Worm (Caenorhabditis elegans) whole organism, young adult: ENCODE measurements around the gene C31H1.1.

ENCODE experiments used
- B0336.3 ChIP-seq: fragments of 200-800 bp; sonication (Bioruptor generic); IDR thresholded peaks from 2 replicates; pipeline ENCODE4 v1.3.6; 2022; ENCODE audit warnings: missing genetic modification characterization, missing compliant biosample characterization
- F22D6.2 ChIP-seq: sonication (generic microtip); optimal IDR thresholded peaks from 2 replicates; lab custom pipeline; 2016; ENCODE audit warnings: mild to moderate bottlenecking, missing genetic modification characterization, missing compliant biosample characterization
- F37B4.10 ChIP-seq: fragments of 200-800 bp; sonication (Bioruptor generic); IDR thresholded peaks from 2 replicates; pipeline ENCODE4 v1.3.6; 2022; ENCODE audit warnings: missing genetic modification characterization, missing compliant biosample characterization
- K12H6.12 ChIP-seq: fragments of 200-800 bp; sonication (Bioruptor generic); optimal IDR thresholded peaks from 2 replicates; lab custom pipeline; 2018; ENCODE audit warnings: mild to moderate bottlenecking, missing genetic modification characterization, missing compliant biosample characterization
- Y53G8AR.9 ChIP-seq: fragments of 200-800 bp; sonication (Bioruptor generic); conservative IDR thresholded peaks from 2 replicates; pipeline ENCODE4 v1.3.6; 2022; ENCODE audit warnings: missing genetic modification reagents, missing genetic modification characterization, missing compliant biosample characterization
- ZK185.1 ChIP-seq: sonication (generic microtip); optimal IDR thresholded peaks from 2 replicates; lab custom pipeline; 2016; ENCODE audit warnings: mild to moderate bottlenecking, missing genetic modification characterization, missing compliant biosample characterization; ENCODE audit not compliant: poor library complexity, severe bottlenecking
- akir-1 ChIP-seq: fragments of 200-800 bp; sonication (Bioruptor generic); optimal IDR thresholded peaks from 2 replicates; lab custom pipeline; 2018; ENCODE audit warnings: mild to moderate bottlenecking, missing genetic modification characterization, moderate library complexity, missing compliant biosample characterization
- aptf-3 ChIP-seq: fragments of 200-800 bp; sonication (Bioruptor generic); IDR thresholded peaks from 2 replicates; pipeline ENCODE4 v1.3.6; 2022; ENCODE audit warnings: missing genetic modification characterization, missing compliant biosample characterization
- atf-7 ChIP-seq: sonication (generic microtip); optimal IDR thresholded peaks from 2 replicates; lab custom pipeline; 2017; ENCODE audit warnings: mild to moderate bottlenecking, missing genetic modification characterization, missing compliant biosample characterization
- attf-5 ChIP-seq: fragments of 200-800 bp; sonication (Bioruptor generic); optimal IDR thresholded peaks from 2 replicates; lab custom pipeline; 2018; ENCODE audit warnings: mild to moderate bottlenecking, missing genetic modification characterization, missing compliant biosample characterization
- ccch-3 ChIP-seq: fragments of 200-800 bp; sonication (Bioruptor generic); optimal IDR thresholded peaks from 2 replicates; lab custom pipeline; 2018; ENCODE audit warnings: mild to moderate bottlenecking, missing genetic modification characterization, missing compliant biosample characterization
- cebp-1 ChIP-seq, 2 experiments: fragments of 200-800 bp in 1 of 2; sonication (Bioruptor generic) in 1 of 2; sonication (generic microtip) in 1 of 2; IDR thresholded peaks in 1 of 2; optimal IDR thresholded peaks in 1 of 2; 2 replicates each; pipeline versions ENCODE4 v1.3.6 to Lab custom; 2017 to 2022; ENCODE audit warnings: missing compliant biosample characterization in 2 of 2, missing genetic modification characterization in 2 of 2, mild to moderate bottlenecking in 1 of 2, missing genetic modification reagents in 1 of 2, moderate library complexity in 1 of 2
- ceh-100 ChIP-seq: fragments of 200-800 bp; sonication (Bioruptor generic); IDR thresholded peaks from 2 replicates; pipeline ENCODE4 v1.3.6; 2022; ENCODE audit warnings: missing genetic modification reagents, missing genetic modification characterization, missing compliant biosample characterization
- ceh-27 ChIP-seq: fragments of 200-800 bp; sonication (Bioruptor generic); optimal IDR thresholded peaks from 2 replicates; lab custom pipeline; 2018; ENCODE audit warnings: mild to moderate bottlenecking, missing genetic modification characterization, moderate library complexity, missing compliant biosample characterization
- ceh-58 ChIP-seq: fragments of 200-800 bp; sonication (Bioruptor generic); IDR thresholded peaks from 2 replicates; pipeline ENCODE4 v1.3.6; 2022; ENCODE audit warnings: missing genetic modification characterization, missing compliant biosample characterization
- ceh-91 ChIP-seq: fragments of 200-800 bp; sonication (Bioruptor generic); IDR thresholded peaks from 2 replicates; pipeline ENCODE4 v1.3.6; 2022; ENCODE audit warnings: missing genetic modification reagents, missing genetic modification characterization, missing compliant biosample characterization
- chd-7 ChIP-seq: sonication (generic microtip); optimal IDR thresholded peaks from 2 replicates; lab custom pipeline; 2016; ENCODE audit warnings: mild to moderate bottlenecking, missing genetic modification characterization, moderate library complexity, missing compliant biosample characterization
- dox-1 ChIP-seq: fragments of 200-800 bp; sonication (Bioruptor generic); IDR thresholded peaks from 2 replicates; pipeline ENCODE4 v1.3.6; 2022; ENCODE audit warnings: missing genetic modification reagents, missing genetic modification characterization, missing compliant biosample characterization
- dpl-1 ChIP-seq: fragments of 150-350 bp; optimal IDR thresholded peaks from 2 replicates; lab custom pipeline; 2014; ENCODE audit warnings: missing biosample characterization, missing genetic modification reagents, missing genetic modification characterization
- efl-1 ChIP-seq: fragments of 150-350 bp; optimal IDR thresholded peaks from 2 replicates; lab custom pipeline; 2014; ENCODE audit warnings: missing biosample characterization, missing genetic modification reagents, missing genetic modification characterization
- egl-44 ChIP-seq: fragments of 200-800 bp; sonication (Bioruptor generic); IDR thresholded peaks from 2 replicates; pipeline ENCODE4 v1.3.6; 2022; ENCODE audit warnings: missing genetic modification reagents, missing genetic modification characterization, missing compliant biosample characterization
- fkh-3 ChIP-seq: sonication (generic microtip); optimal IDR thresholded peaks from 2 replicates; lab custom pipeline; 2016; ENCODE audit warnings: mild to moderate bottlenecking, missing genetic modification characterization, missing compliant biosample characterization
- gei-17 ChIP-seq: fragments of 200-800 bp; sonication (Bioruptor generic); optimal IDR thresholded peaks from 2 replicates; lab custom pipeline; 2018; ENCODE audit warnings: mild to moderate bottlenecking, missing genetic modification characterization, missing compliant biosample characterization
- hmg-1.2 ChIP-seq: fragments of 200-800 bp; sonication (Bioruptor generic); IDR thresholded peaks from 2 replicates; pipeline ENCODE4 v1.3.6; 2022; ENCODE audit warnings: missing genetic modification reagents, missing genetic modification characterization, missing compliant biosample characterization
- let-607 ChIP-seq, 2 experiments: fragments of 200-800 bp in 1 of 2; sonication (Bioruptor generic) in 1 of 2; sonication (generic microtip) in 1 of 2; optimal IDR thresholded peaks; 2 replicates each; lab custom pipeline; 2016 to 2018; ENCODE audit warnings: mild to moderate bottlenecking in 2 of 2, missing compliant biosample characterization in 2 of 2, missing genetic modification characterization in 2 of 2, moderate library complexity in 2 of 2, missing genotype in 1 of 2
- lin-35 ChIP-seq, 3 experiments: fragments of 150-350 bp in 2 of 3; sonication (generic microtip) in 1 of 3; optimal IDR thresholded peaks; 2 replicates each; lab custom pipeline; 2014 to 2018; ENCODE audit warnings: missing biosample characterization in 3 of 3, missing genetic modification characterization in 3 of 3, missing genetic modification reagents in 3 of 3
- lin-40 ChIP-seq: sonication (generic microtip); optimal IDR thresholded peaks from 2 replicates; lab custom pipeline; 2016; ENCODE audit warnings: missing genetic modification characterization, mild to moderate bottlenecking, missing compliant biosample characterization, missing genotype, missing genetic modification reagents
- madf-8 ChIP-seq: fragments of 200-800 bp; sonication (Bioruptor generic); conservative IDR thresholded peaks from 2 replicates; pipeline ENCODE4 v1.3.6; 2022; ENCODE audit warnings: missing genetic modification reagents, missing genetic modification characterization, missing compliant biosample characterization
- nfyb-1 ChIP-seq: fragments of 200-800 bp; sonication (Bioruptor generic); IDR thresholded peaks from 2 replicates; pipeline ENCODE4 v1.3.6; 2022; ENCODE audit warnings: missing genetic modification reagents, missing genetic modification characterization, missing compliant biosample characterization
- nhr-120 ChIP-seq: fragments of 200-800 bp; sonication (Bioruptor generic); IDR thresholded peaks from 2 replicates; pipeline ENCODE4 v1.3.6; 2022; ENCODE audit warnings: missing genetic modification characterization, missing compliant biosample characterization
- nhr-27 ChIP-seq: fragments of 200-800 bp; sonication (Bioruptor generic); optimal IDR thresholded peaks from 2 replicates; lab custom pipeline; 2018; ENCODE audit warnings: mild to moderate bottlenecking, missing genetic modification characterization, moderate library complexity, missing compliant biosample characterization
- nhr-80 ChIP-seq: sonication (generic microtip); optimal IDR thresholded peaks from 2 replicates; lab custom pipeline; 2016; ENCODE audit warnings: missing genetic modification characterization, missing compliant biosample characterization
- rcor-1 ChIP-seq: fragments of 200-800 bp; sonication (Bioruptor generic); IDR thresholded peaks from 2 replicates; pipeline ENCODE4 v1.3.6; 2022; ENCODE audit warnings: missing genetic modification reagents, missing genetic modification characterization, missing compliant biosample characterization
- rec-8 ChIP-seq, 2 experiments: sonication (generic microtip); optimal IDR thresholded peaks; 2 replicates each; lab custom pipeline; 2016; ENCODE audit warnings: mild to moderate bottlenecking in 2 of 2, missing genetic modification characterization in 2 of 2, missing genetic modification reagents in 2 of 2, missing genotype in 2 of 2, missing biosample characterization in 1 of 2, missing compliant biosample characterization in 1 of 2, moderate library complexity in 1 of 2
- sdz-38 ChIP-seq: sonication (generic microtip); optimal IDR thresholded peaks from 2 replicates; lab custom pipeline; 2016; ENCODE audit warnings: missing genotype, missing genetic modification characterization, missing compliant biosample characterization
- snpc-4 ChIP-seq, 5 experiments: fragments of 150-350 bp in 1 of 5; sonication (generic microtip) in 4 of 5; optimal IDR thresholded peaks; 2 replicates each; lab custom pipeline; 2014 to 2018; ENCODE audit warnings: missing genetic modification characterization in 5 of 5, missing biosample characterization in 3 of 5, antibody characterized with exemption in 2 of 5, mild to moderate bottlenecking in 2 of 5, missing compliant biosample characterization in 2 of 5, missing genotype in 2 of 5, moderate library complexity in 2 of 5, missing genetic modification reagents in 1 of 5
- somi-1 ChIP-seq: fragments of 200-800 bp; sonication (Bioruptor generic); optimal IDR thresholded peaks from 2 replicates; lab custom pipeline; 2018; ENCODE audit warnings: mild to moderate bottlenecking, missing genetic modification characterization, missing compliant biosample characterization
- xnd-1 ChIP-seq: sonication (generic microtip); optimal IDR thresholded peaks from 2 replicates; lab custom pipeline; 2016; ENCODE audit warnings: missing genotype, missing genetic modification reagents, missing genetic modification characterization, missing compliant biosample characterization
- zfh-2 ChIP-seq: fragments of 200-800 bp; sonication (Bioruptor generic); conservative IDR thresholded peaks from 2 replicates; pipeline ENCODE4 v1.3.6; 2022; ENCODE audit warnings: missing genetic modification reagents, missing genetic modification characterization, missing compliant biosample characterization
- ztf-25 ChIP-seq: fragments of 200-800 bp; sonication (Bioruptor generic); IDR thresholded peaks from 2 replicates; pipeline ENCODE4 v1.3.6; 2022; ENCODE audit warnings: missing genetic modification reagents, missing genetic modification characterization, missing compliant biosample characterization
- ztf-26 ChIP-seq: sonication (generic microtip); optimal IDR thresholded peaks from 2 replicates; lab custom pipeline; 2017; ENCODE audit warnings: missing genetic modification characterization, missing compliant biosample characterization

C31H1.1 gene

DNA sequence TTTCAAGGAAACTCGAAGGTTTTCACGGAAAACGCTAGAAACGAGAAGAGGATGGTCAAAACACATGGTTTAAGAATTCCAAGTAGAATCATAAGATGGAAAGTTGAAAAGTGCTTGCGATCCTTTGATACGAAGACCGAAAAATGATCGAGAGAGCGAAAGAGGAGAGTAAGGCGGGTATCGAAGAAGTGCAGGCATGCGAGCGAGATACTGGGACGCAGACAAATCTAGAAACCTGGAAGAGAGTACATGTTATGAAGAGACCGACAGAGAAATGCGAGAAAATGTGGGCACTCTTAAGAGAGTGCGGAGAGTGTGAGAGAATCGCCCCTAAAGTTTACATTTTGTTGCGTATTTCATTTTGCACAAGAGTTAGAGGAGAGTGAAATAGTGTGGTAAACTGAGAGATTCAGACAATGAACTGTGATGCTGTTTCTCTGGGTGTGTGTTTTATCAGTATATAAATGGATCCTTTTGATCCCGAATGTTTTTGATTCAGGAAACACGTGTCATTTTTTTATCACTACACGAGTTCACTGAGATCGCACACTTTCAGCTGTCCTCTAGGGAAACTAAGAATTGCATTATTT, 43.2 kb upstream of the C31H1.1 start:
- TF ChIP-seq nhr-27 (tag; lab: Kevin White, UChicago) (no peak), akir-1 (GFP tag; lab: Kevin White, UChicago) (no peak), egl-44 (GFP tag; lab: Robert Waterston, UW) (no peak), fkh-3 (tag; lab: Kevin White, UChicago) (no peak), chd-7 (peak; percentile 61), lin-40 (tag; lab: Kevin White, UChicago) (peak; percentile 74), zfh-2 (GFP tag; lab: Robert Waterston, UW) (no peak), dpl-1 (no peak), somi-1 (GFP tag; lab: Kevin White, UChicago) (no peak), snpc-4 (GFP tag; optimal IDR thresholded peaks at IDR 0.05; lab: Kevin White, UChicago) (no peak), snpc-4 (tag; optimal IDR thresholded peaks at IDR 0.05; lab: Kevin White, UChicago) (peak in 3 of 4 experiments; percentile 22 to 49 (median 28)), xnd-1 (tag; lab: Kevin White, UChicago) (no peak), ceh-27 (GFP tag; lab: Kevin White, UChicago) (peak; percentile 62), atf-7 (tag; lab: Kevin White, UChicago) (peak; percentile 43), F22D6.2 (tag; lab: Kevin White, UChicago) (peak; percentile 30), madf-8 (GFP tag; lab: Robert Waterston, UW) (no peak), sdz-38 (tag; lab: Kevin White, UChicago) (no peak), lin-35 (GFP tag; optimal IDR thresholded peaks at IDR 0.05; lab: Kevin White, UChicago) (peak in 1 of 3 experiments; percentile 52), efl-1 (GFP tag; lab: Kevin White, UChicago) (no peak), ztf-25 (GFP tag; lab: Robert Waterston, UW) (no peak), ceh-91 (GFP tag; lab: Robert Waterston, UW) (no peak), ztf-26 (tag; lab: Kevin White, UChicago) (peak; percentile 9), rcor-1 (GFP tag; lab: Robert Waterston, UW) (peak; percentile 22; the same call in 1 of the 2 replicates), Y53G8AR.9 (GFP tag; lab: Robert Waterston, UW) (no peak), nhr-120 (no peak), K12H6.12 (tag; lab: Kevin White, UChicago) (peak; percentile 39), nfyb-1 (GFP tag; lab: Robert Waterston, UW) (peak; percentile 32; the same call in 1 of the 2 replicates), attf-5 (GFP tag; lab: Kevin White, UChicago) (peak; percentile 18), dox-1 (GFP tag; lab: Robert Waterston, UW) (peak; percentile 67; the same call in 1 of the 2 replicates), ceh-100 (GFP tag; lab: Robert Waterston, UW) (no peak), cebp-1 (GFP tag; IDR thresholded peaks at IDR 0.05; lab: Robert Waterston, UW) (no peak), cebp-1 (tag; optimal IDR thresholded peaks at IDR 0.05; lab: Kevin White, UChicago) (peak; percentile 65), F37B4.10 (GFP tag; lab: Robert Waterston, UW) (no peak), let-607 (tag; optimal IDR thresholded peaks at IDR 0.05; lab: Kevin White, UChicago) (peak in 1 of 2 experiments; percentile 27), rec-8 (tag; optimal IDR thresholded peaks at IDR 0.05; lab: Kevin White, UChicago) (no peak), B0336.3 (GFP tag; lab: Robert Waterston, UW) (peak; percentile 45; the same call in 1 of the 2 replicates), ccch-3 (GFP tag; lab: Kevin White, UChicago) (no peak), aptf-3 (no peak), gei-17 (GFP tag; lab: Kevin White, UChicago) (no peak), ceh-58 (GFP tag; lab: Robert Waterston, UW) (no peak), nhr-80 (peak; percentile 71), hmg-1.2 (GFP tag; lab: Robert Waterston, UW) (peak; percentile 92), ZK185.1 (tag; lab: Kevin White, UChicago) (peak; percentile 56)
